Worm (Caenorhabditis elegans) whole organism, L4/young adult: Measurements from ENCODE around the gene C18B2.3.

Experiments used
- W03F9.2 ChIP-seq: fragments of 150-350 bp; optimal IDR thresholded peaks from 2 replicates; lab custom pipeline; 2014; ENCODE audit warnings: missing biosample characterization, missing genetic modification characterization
- dao-5 ChIP-seq: sonication (generic microtip); optimal IDR thresholded peaks from 2 replicates; lab custom pipeline; 2016; ENCODE audit warnings: missing genotype, missing genetic modification characterization, moderate library complexity, missing compliant biosample characterization

DNA sequence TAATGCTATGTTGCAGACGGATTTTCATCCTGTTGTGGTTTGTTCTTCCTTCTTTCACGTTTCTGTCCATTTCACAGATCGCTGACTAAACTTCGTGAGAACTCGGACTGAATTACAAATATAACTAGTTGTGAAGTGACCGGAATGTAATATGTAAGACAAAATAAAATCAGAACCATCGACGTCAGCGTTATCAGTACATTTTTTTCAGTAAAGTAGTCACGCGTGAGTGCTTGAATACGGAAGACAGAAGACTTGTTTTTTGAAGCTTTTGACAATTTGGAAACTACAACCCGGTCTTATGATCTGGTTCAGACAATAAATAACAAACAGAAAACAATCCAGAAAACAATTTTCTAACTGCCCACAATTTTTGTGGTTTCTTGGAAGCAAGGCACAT lies 19.8 kb upstream of the C18B2.3 start:
- TF ChIP-seq W03F9.2 (tag; lab: Kevin White, UChicago), result no peak
- TF ChIP-seq dao-5 (tag; lab: Kevin White, UChicago), result no peak
